Worm (Caenorhabditis elegans): Measurements from ENCODE around the gene H38K22.7.

DNA sequence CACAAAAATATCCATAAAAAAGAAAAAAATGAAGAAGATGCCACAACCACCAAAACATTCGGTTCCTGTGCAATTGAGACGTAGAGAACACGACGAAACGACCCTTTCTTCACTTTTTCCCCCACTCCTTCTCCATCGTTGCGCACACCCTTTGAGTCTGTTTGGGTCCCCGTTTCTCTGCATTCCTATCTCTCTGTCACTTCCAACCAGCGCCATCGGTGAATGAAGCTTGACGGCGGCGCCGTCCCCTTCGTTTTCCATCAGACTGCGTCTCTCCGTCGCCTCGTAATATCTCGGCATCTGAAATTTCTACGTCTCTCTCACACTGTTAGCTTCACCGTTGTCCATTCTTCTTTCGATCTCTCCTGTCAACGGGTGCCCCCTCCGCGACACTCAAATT, 14.1 kb downstream of the H38K22.7 start:
- TF ChIP-seq him-1 (tag; optimal IDR thresholded peaks at IDR 0.05) = no peak
- no peak for TF ChIP-seq dao-5 (tag; optimal IDR thresholded peaks at IDR 0.05)

Data from whole organism, L4/young adult.